Worm (Caenorhabditis elegans) whole organism, mixed stage, embryonic: ENCODE results near the gene twk-4.

ENCODE experiments used
- M03D4.4 ChIP-seq: sonication (generic microtip); optimal IDR thresholded peaks from 2 replicates; lab custom pipeline; 2017; ENCODE audit warnings: mild to moderate bottlenecking, missing genetic modification characterization, missing compliant biosample characterization
- bed-3 ChIP-seq: fragments of 200-800 bp; sonication (Bioruptor generic); optimal IDR thresholded peaks from 3 replicates; lab custom pipeline; 2018; ENCODE audit warnings: mild to moderate bottlenecking, missing genetic modification characterization, moderate library complexity, missing compliant biosample characterization
- blmp-1 ChIP-seq: fragments of 150-350 bp; optimal IDR thresholded peaks from 2 replicates; lab custom pipeline; 2014; ENCODE audit warnings: missing biosample characterization, missing genetic modification characterization
- ceh-43 ChIP-seq: fragments of 200-800 bp; sonication (Bioruptor generic); optimal IDR thresholded peaks from 2 replicates; lab custom pipeline; 2018; ENCODE audit warnings: mild to moderate bottlenecking, missing genetic modification characterization, moderate library complexity, missing compliant biosample characterization
- ceh-83 ChIP-seq: fragments of 200-800 bp; sonication (Bioruptor generic); optimal IDR thresholded peaks from 2 replicates; lab custom pipeline; 2018; ENCODE audit warnings: mild to moderate bottlenecking, missing genetic modification characterization, missing compliant biosample characterization
- ces-1 ChIP-seq: fragments of 150-350 bp; optimal IDR thresholded peaks from 2 replicates; lab custom pipeline; 2014; ENCODE audit warnings: missing biosample characterization, missing genetic modification reagents, missing genetic modification characterization
- cnd-1 ChIP-seq: fragments of 200-800 bp; sonication (Bioruptor generic); optimal IDR thresholded peaks from 2 replicates; lab custom pipeline; 2018; ENCODE audit warnings: mild to moderate bottlenecking, missing genetic modification characterization, missing compliant biosample characterization
- elt-1 ChIP-seq: sonication (generic microtip); optimal IDR thresholded peaks from 2 replicates; lab custom pipeline; 2017; ENCODE audit warnings: missing genetic modification characterization, mild to moderate bottlenecking, missing compliant biosample characterization, antibody characterized with exemption, moderate library complexity, borderline replicate concordance; ENCODE audit not compliant: insufficient read depth
- flh-1 ChIP-seq: fragments of 200-800 bp; sonication (Bioruptor generic); optimal IDR thresholded peaks from 2 replicates; lab custom pipeline; 2018; ENCODE audit warnings: mild to moderate bottlenecking, missing genetic modification characterization, moderate library complexity, missing compliant biosample characterization
- ham-2 ChIP-seq: fragments of 200-800 bp; sonication (Bioruptor generic); optimal IDR thresholded peaks from 2 replicates; lab custom pipeline; 2018; ENCODE audit warnings: mild to moderate bottlenecking, missing genetic modification characterization, missing compliant biosample characterization
- lin-13 ChIP-seq: fragments of 150-350 bp; optimal IDR thresholded peaks from 2 replicates; lab custom pipeline; 2014; ENCODE audit warnings: missing biosample characterization, missing genetic modification characterization
- lin-32 ChIP-seq: fragments of 200-800 bp; sonication (Bioruptor generic); optimal IDR thresholded peaks from 2 replicates; lab custom pipeline; 2018; ENCODE audit warnings: mild to moderate bottlenecking, missing genetic modification characterization, missing compliant biosample characterization
- lsy-2 ChIP-seq: fragments of 150-350 bp; optimal IDR thresholded peaks from 2 replicates; lab custom pipeline; 2014; ENCODE audit warnings: missing biosample characterization, missing genetic modification characterization
- mep-1 ChIP-seq: fragments of 150-350 bp; optimal IDR thresholded peaks from 2 replicates; lab custom pipeline; 2017; ENCODE audit warnings: missing biosample characterization, missing genetic modification reagents, missing genetic modification characterization, inconsistent platforms
- mls-2 ChIP-seq: sonication (generic microtip); optimal IDR thresholded peaks from 2 replicates; lab custom pipeline; 2016; ENCODE audit warnings: mild to moderate bottlenecking, missing genetic modification characterization, moderate library complexity, missing compliant biosample characterization
- nhr-12 ChIP-seq: fragments of 150-350 bp; optimal IDR thresholded peaks from 2 replicates; lab custom pipeline; 2014; ENCODE audit warnings: missing biosample characterization, missing genetic modification characterization
- nhr-2 ChIP-seq: fragments of 150-350 bp; optimal IDR thresholded peaks from 2 replicates; lab custom pipeline; 2014; ENCODE audit warnings: missing biosample characterization, missing genetic modification characterization
- nhr-237 ChIP-seq: fragments of 150-350 bp; optimal IDR thresholded peaks from 2 replicates; lab custom pipeline; 2014; ENCODE audit warnings: missing biosample characterization, missing genetic modification characterization
- nhr-28 ChIP-seq: fragments of 150-350 bp; optimal IDR thresholded peaks from 2 replicates; lab custom pipeline; 2014; ENCODE audit warnings: missing biosample characterization, missing genetic modification characterization
- nhr-76 ChIP-seq: sonication (generic microtip); optimal IDR thresholded peaks from 2 replicates; lab custom pipeline; 2017; ENCODE audit warnings: missing biosample characterization, missing genetic modification characterization
- pha-4 ChIP-seq: fragments of 150-350 bp; optimal IDR thresholded peaks from 2 replicates; lab custom pipeline; 2018; ENCODE audit warnings: missing biosample characterization, missing genetic modification reagents, missing genetic modification characterization
- sem-2 ChIP-seq: fragments of 200-800 bp; sonication (Bioruptor generic); optimal IDR thresholded peaks from 2 replicates; lab custom pipeline; 2018; ENCODE audit warnings: mild to moderate bottlenecking, missing genetic modification characterization, missing compliant biosample characterization
- snpc-4 ChIP-seq: fragments of 150-350 bp; optimal IDR thresholded peaks from 2 replicates; lab custom pipeline; 2014; ENCODE audit warnings: missing biosample characterization, missing genetic modification characterization
- sptf-1 ChIP-seq: sonication (generic microtip); optimal IDR thresholded peaks from 2 replicates; lab custom pipeline; 2017; ENCODE audit warnings: mild to moderate bottlenecking, missing genetic modification characterization, moderate library complexity, missing compliant biosample characterization
- tbx-8 ChIP-seq: fragments of 200-800 bp; sonication (Bioruptor generic); optimal IDR thresholded peaks from 2 replicates; lab custom pipeline; 2018; ENCODE audit warnings: mild to moderate bottlenecking, missing genetic modification characterization, moderate library complexity, missing compliant biosample characterization
- unc-62 ChIP-seq: fragments of 150-350 bp; optimal IDR thresholded peaks from 2 replicates; lab custom pipeline; 2014; ENCODE audit warnings: missing biosample characterization, missing genetic modification reagents, missing genetic modification characterization
- zip-8 ChIP-seq: fragments of 150-350 bp; optimal IDR thresholded peaks from 2 replicates; lab custom pipeline; 2014; ENCODE audit warnings: missing biosample characterization, missing genetic modification characterization
- ztf-11 ChIP-seq: fragments of 150-350 bp; optimal IDR thresholded peaks from 2 replicates; lab custom pipeline; 2014; ENCODE audit warnings: missing biosample characterization, missing genetic modification characterization

The twk-4 gene

DNA sequence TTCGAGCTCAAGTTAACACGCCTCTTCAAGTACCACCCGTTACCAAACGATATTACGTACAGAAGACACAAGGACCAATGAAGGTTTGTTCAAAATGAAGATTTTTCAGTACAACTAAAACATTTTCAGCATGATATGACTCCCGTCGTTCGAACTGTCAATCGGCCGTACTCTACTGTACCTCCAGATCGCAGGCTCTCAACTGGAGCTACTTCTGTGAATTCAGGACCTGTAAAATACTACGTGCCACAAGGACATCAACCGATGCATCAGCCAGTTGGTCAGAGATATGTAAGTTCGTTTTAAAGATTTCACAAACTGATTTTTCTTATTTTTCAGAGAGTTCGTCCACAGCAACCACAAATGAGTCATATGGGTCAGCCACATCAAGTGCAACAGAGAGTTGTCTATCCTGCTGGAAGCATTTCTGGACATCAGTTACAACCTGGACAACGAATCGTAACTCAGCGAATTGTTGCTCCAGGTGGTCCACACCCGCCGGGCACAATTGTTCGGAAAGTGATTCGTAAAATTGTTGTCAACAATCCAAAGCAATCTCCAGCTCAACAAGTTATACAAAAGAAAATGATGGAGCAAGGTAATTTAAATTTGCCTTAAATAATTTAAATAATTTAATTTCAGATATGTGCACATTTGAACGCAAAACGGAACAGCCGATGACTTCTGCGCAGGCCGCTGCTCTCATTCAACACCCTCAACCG lies 22.5 kb downstream of the twk-4 start:
- TF ChIP-seq ceh-83 (GFP tag; lab: Kevin White, UChicago) (no peak), nhr-237 (tag; lab: Kevin White, UChicago) (no peak), lin-32 (GFP tag; lab: Kevin White, UChicago) (no peak), nhr-2 (tag; lab: Kevin White, UChicago) (no peak), sptf-1 (tag; lab: Kevin White, UChicago) (no peak)

- TF ChIP-seq ham-2 (GFP tag; lab: Kevin White, UChicago) (no peak), ces-1 (no peak), ceh-83 (GFP tag; lab: Kevin White, UChicago) (no peak), snpc-4 (no peak), bed-3 (no peak), lin-13 (tag; lab: Kevin White, UChicago) (no peak), lin-32 (GFP tag; lab: Kevin White, UChicago) (no peak)
Measured at ce11 chrII:9170851-9171250, 23.2 kb downstream of the twk-4 start.

ce11 chrII:9170048-9170447 lies 24.0 kb downstream of the twk-4 start:
- TF ChIP-seq flh-1 (GFP tag; lab: Kevin White, UChicago) (no peak), snpc-4 (no peak), pha-4 (tag; lab: Kevin White, UChicago) (no peak), mls-2 (no peak), lsy-2 (no peak), ztf-11 (tag; lab: Kevin White, UChicago) (no peak), ces-1 (no peak), ham-2 (GFP tag; lab: Kevin White, UChicago) (no peak), ceh-83 (GFP tag; lab: Kevin White, UChicago) (no peak), elt-1 (no peak), M03D4.4 (tag; lab: Kevin White, UChicago) (no peak), unc-62 (GFP tag; lab: Kevin White, UChicago) (no peak), zip-8 (tag; lab: Kevin White, UChicago) (no peak), sem-2 (GFP tag; lab: Kevin White, UChicago) (no peak)

ce11 chrII:9169450-9169960 lies 24.6 kb downstream of the twk-4 start, which contains the start of gene dpl-1:
dpl-1 (plus strand) TSS chrII:9169910.
- no peak for TF ChIP-seq nhr-12 (tag; lab: Kevin White, UChicago)
- TF ChIP-seq mep-1 = peak; percentile 71
- TF ChIP-seq lsy-2 = peak; percentile 24

- TF ChIP-seq M03D4.4 (tag; lab: Kevin White, UChicago) (no peak), sptf-1 (tag; lab: Kevin White, UChicago) (no peak), cnd-1 (no peak), ham-2 (GFP tag; lab: Kevin White, UChicago) (no peak), nhr-28 (tag; lab: Kevin White, UChicago) (no peak), ztf-11 (tag; lab: Kevin White, UChicago) (no peak), mep-1 (no peak), lsy-2 (no peak), nhr-76 (tag; lab: Kevin White, UChicago) (no peak), tbx-8 (no peak), elt-1 (no peak), ceh-43 (GFP tag; lab: Kevin White, UChicago) (no peak)
Measured at ce11 chrII:9167730-9168129, 26.4 kb downstream of the twk-4 start, which contains the start of gene T23G7.3. T23G7.3 (minus strand) TSS chrII:9167830.

DNA sequence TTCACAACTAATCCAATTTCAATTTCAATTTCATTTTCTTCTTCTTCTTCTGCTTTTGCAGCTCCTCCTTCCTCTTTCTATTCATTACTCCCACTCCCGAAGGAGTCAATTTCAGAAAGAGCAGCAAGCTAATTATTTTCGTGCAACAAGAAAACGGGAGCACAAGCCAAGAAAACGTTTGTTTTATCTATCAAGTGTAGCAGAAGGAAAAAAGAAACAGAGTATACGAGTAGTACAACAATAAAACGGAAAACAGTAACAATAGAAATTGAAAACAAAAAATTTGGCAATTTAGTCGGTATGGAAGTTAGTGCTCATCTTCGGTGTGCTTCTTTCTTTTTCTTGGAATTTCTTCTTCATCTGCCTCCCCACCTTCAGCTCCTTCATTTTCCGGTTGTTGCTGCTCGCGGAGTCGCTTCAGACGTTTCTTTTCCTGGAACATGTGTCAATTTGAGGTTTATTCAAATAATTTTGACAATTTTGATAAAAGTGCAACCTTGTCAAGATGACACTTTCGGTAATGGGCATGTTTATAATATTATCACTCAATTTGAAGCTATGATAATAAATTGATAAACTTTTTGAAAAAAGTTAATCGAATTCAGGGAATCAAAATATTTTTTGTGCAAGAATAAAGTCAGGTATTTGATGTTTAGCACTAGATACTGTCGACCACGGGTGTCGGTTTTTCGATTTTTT lies 28.2 kb downstream of the twk-4 start, which contains the start of gene W07A12.8:
W07A12.8 (minus strand) TSS at position 51 of the 699 bp plus-strand sequence.
- peak; percentile 43 for TF ChIP-seq ces-1
- no peak for TF ChIP-seq blmp-1 (tag; lab: Kevin White, UChicago)
